Fruit fly (Drosophila melanogaster) whole organism, embryonic: ENCODE measurements around the gene udt.

Experiments
- Awh ChIP-seq: fragments of 200-800 bp; sonication (Bioruptor generic); IDR thresholded peaks from 2 replicates; pipeline ENCODE4, ENCODE4 v1.3.6; 2022; ENCODE audit warnings: missing biosample characterization, missing genetic modification characterization
- CG10209 ChIP-seq: fragments of 200-800 bp; sonication (Bioruptor generic); optimal IDR thresholded peaks from 3 replicates; lab custom pipeline; 2017; ENCODE audit warnings: missing biosample characterization, mild to moderate bottlenecking, missing genetic modification characterization, missing genetic modification reagents
- CG10366 ChIP-seq: fragments of 200-800 bp; sonication (Bioruptor generic); IDR thresholded peaks from 2 replicates; pipeline ENCODE4 v1.3.6; 2022; ENCODE audit warnings: missing biosample characterization, missing genetic modification characterization
- CG10543 ChIP-seq: fragments of 200-800 bp; sonication (Bioruptor generic); optimal IDR thresholded peaks from 3 replicates; lab custom pipeline; 2017; ENCODE audit warnings: missing biosample characterization, mild to moderate bottlenecking, missing genetic modification characterization, moderate library complexity
- CG12219 ChIP-seq: fragments of 200-800 bp; sonication (Bioruptor generic); optimal IDR thresholded peaks from 3 replicates; lab custom pipeline; 2018; ENCODE audit warnings: missing biosample characterization, mild to moderate bottlenecking, missing genetic modification characterization
- CG13424 ChIP-seq: fragments of 200-800 bp; sonication (Bioruptor generic); optimal IDR thresholded peaks from 2 replicates; lab custom pipeline; 2019; ENCODE audit warnings: missing biosample characterization, mild to moderate bottlenecking, missing genetic modification characterization, moderate library complexity
- CG1792 ChIP-seq: fragments of 200-800 bp; sonication (Bioruptor generic); optimal IDR thresholded peaks from 2 replicates; lab custom pipeline; 2016; ENCODE audit warnings: missing biosample characterization, missing genetic modification characterization
- CG18262 ChIP-seq: fragments of 200-800 bp; optimal IDR thresholded peaks from 3 replicates; lab custom pipeline; 2019; ENCODE audit warnings: missing biosample characterization, mild to moderate bottlenecking, missing genetic modification characterization, moderate library complexity
- CG18764 ChIP-seq: fragments of 200-800 bp; sonication (Bioruptor generic); optimal IDR thresholded peaks from 3 replicates; lab custom pipeline; 2016; ENCODE audit warnings: missing biosample characterization, missing genetic modification characterization
- CG31441 ChIP-seq: fragments of 200-800 bp; sonication (Bioruptor generic); IDR thresholded peaks from 2 replicates; pipeline ENCODE4 v1.3.6; 2022; ENCODE audit warnings: missing biosample characterization, missing genetic modification characterization
- CG6791 ChIP-seq: fragments of 200-800 bp; sonication (Bioruptor generic); IDR thresholded peaks from 3 replicates; pipeline ENCODE4 v1.3.6; 2022; ENCODE audit warnings: missing biosample characterization, missing genetic modification characterization; ENCODE audit not compliant: partially characterized antibody
- CG8359 ChIP-seq: fragments of 200-800 bp; sonication (Bioruptor generic); optimal IDR thresholded peaks from 2 replicates; lab custom pipeline; 2017; ENCODE audit warnings: missing biosample characterization, mild to moderate bottlenecking, missing genetic modification characterization, borderline replicate concordance
- CG8478 ChIP-seq: fragments of >200 bp; optimal IDR thresholded peaks from 2 replicates; lab custom pipeline; 2018
- CG8924 ChIP-seq: fragments of 200-800 bp; optimal IDR thresholded peaks from 3 replicates; lab custom pipeline; 2019; ENCODE audit warnings: missing biosample characterization, mild to moderate bottlenecking, missing genetic modification characterization, moderate library complexity
- CG8944 ChIP-seq: fragments of 200-800 bp; sonication (Bioruptor generic); optimal IDR thresholded peaks from 3 replicates; lab custom pipeline; 2016; ENCODE audit warnings: missing biosample characterization, missing genetic modification characterization
- CG9215 ChIP-seq: fragments of 200-800 bp; sonication (Bioruptor generic); IDR thresholded peaks from 2 replicates; pipeline ENCODE4 v1.3.6; 2022; ENCODE audit warnings: missing biosample characterization, missing genetic modification characterization
- CTCF ChIP-seq: fragments of 200-800 bp; sonication (Bioruptor generic); optimal IDR thresholded peaks from 2 replicates; lab custom pipeline; 2017; ENCODE audit warnings: missing biosample characterization, mild to moderate bottlenecking, missing genetic modification characterization, moderate library complexity
- Dbx ChIP-seq: fragments of 200-800 bp; sonication (Bioruptor generic); IDR thresholded peaks from 3 replicates; pipeline ENCODE4 v1.3.6; 2022; ENCODE audit warnings: missing biosample characterization, missing genetic modification characterization
- Deaf1 ChIP-seq: fragments of 200-800 bp; optimal IDR thresholded peaks from 3 replicates; lab custom pipeline; 2019; ENCODE audit warnings: missing biosample characterization, mild to moderate bottlenecking, missing genetic modification characterization, moderate library complexity
- GATAe ChIP-seq: fragments of 200-800 bp; sonication (Bioruptor generic); conservative IDR thresholded peaks from 2 replicates; pipeline ENCODE4 v1.3.6; 2022; ENCODE audit warnings: missing biosample characterization, missing genetic modification characterization
- HmgD ChIP-seq: fragments of 200-800 bp; sonication (Bioruptor generic); optimal IDR thresholded peaks from 3 replicates; lab custom pipeline; 2016; ENCODE audit warnings: missing biosample characterization, missing genetic modification characterization
- HmgZ ChIP-seq: fragments of 200-800 bp; sonication (Bioruptor generic); optimal IDR thresholded peaks from 2 replicates; lab custom pipeline; 2018; ENCODE audit warnings: missing biosample characterization, mild to moderate bottlenecking, missing genetic modification characterization
- Hmx ChIP-seq: fragments of 200-800 bp; sonication (Bioruptor generic); optimal IDR thresholded peaks from 2 replicates; lab custom pipeline; 2016; ENCODE audit warnings: missing biosample characterization, missing genetic modification characterization
- Hsf ChIP-seq: fragments of 200-800 bp; sonication (Bioruptor generic); optimal IDR thresholded peaks from 3 replicates; lab custom pipeline; 2016; ENCODE audit warnings: missing biosample characterization, missing genetic modification characterization
- Mad ChIP-seq: fragments of 200-800 bp; sonication (Bioruptor generic); optimal IDR thresholded peaks from 2 replicates; lab custom pipeline; 2016; ENCODE audit warnings: missing biosample characterization, missing genetic modification characterization
- Med ChIP-seq: fragments of 200-800 bp; sonication (Bioruptor generic); peaks from one replicate; lab custom pipeline; 2016; ENCODE audit warnings: missing biosample characterization, missing genetic modification characterization, mild to moderate bottlenecking, inconsistent platforms, moderate library complexity
- Myb ChIP-seq: fragments of 200-800 bp; sonication (Bioruptor generic); optimal IDR thresholded peaks from 2 replicates; lab custom pipeline; 2016; ENCODE audit warnings: missing biosample characterization, missing genetic modification characterization
- NC2β ChIP-seq: fragments of 200-800 bp; sonication (Bioruptor generic); optimal IDR thresholded peaks from 2 replicates; lab custom pipeline; 2016; ENCODE audit warnings: missing biosample characterization, missing genetic modification characterization
- Optix ChIP-seq: fragments of 200-800 bp; sonication (Bioruptor generic); IDR thresholded peaks from 3 replicates; pipeline ENCODE4 v1.3.6; 2022; ENCODE audit warnings: missing biosample characterization, missing genetic modification characterization
- Scr ChIP-seq: fragments of 200-800 bp; sonication (Bioruptor generic); IDR thresholded peaks from 2 replicates; pipeline ENCODE4 v1.3.6; 2022; ENCODE audit warnings: missing biosample characterization, missing genetic modification characterization; ENCODE audit not compliant: partially characterized antibody
- Sox102F ChIP-seq: fragments of 200-800 bp; sonication (Bioruptor generic); optimal IDR thresholded peaks from 2 replicates; lab custom pipeline; 2018; ENCODE audit warnings: missing biosample characterization, mild to moderate bottlenecking, missing genetic modification characterization, moderate library complexity
- Ssrp ChIP-seq: fragments of 200-800 bp; sonication (Bioruptor generic); optimal IDR thresholded peaks from 2 replicates; lab custom pipeline; 2018; ENCODE audit warnings: missing biosample characterization, mild to moderate bottlenecking, missing genetic modification characterization, moderate library complexity
- aop ChIP-seq: fragments of 200-800 bp; sonication (Bioruptor generic); IDR thresholded peaks from 2 replicates; pipeline ENCODE4 v1.3.6; 2022; ENCODE audit warnings: missing biosample characterization, missing genetic modification characterization
- bcd ChIP-seq: fragments of 200-800 bp; sonication (Bioruptor generic); optimal IDR thresholded peaks from 2 replicates; lab custom pipeline; 2017; ENCODE audit warnings: missing biosample characterization, mild to moderate bottlenecking, missing genetic modification characterization
- chinmo ChIP-seq: fragments of 200-800 bp; sonication (Bioruptor generic); IDR thresholded peaks from 4 replicates; pipeline ENCODE4 v1.3.6; 2022; ENCODE audit warnings: missing biosample characterization, missing genetic modification characterization; ENCODE audit not compliant: partially characterized antibody
- exex ChIP-seq: fragments of 200-800 bp; sonication (Bioruptor generic); optimal IDR thresholded peaks from 4 replicates; lab custom pipeline; 2018; ENCODE audit warnings: missing biosample characterization, mild to moderate bottlenecking, missing genetic modification characterization, moderate library complexity
- fru ChIP-seq: fragments of >200 bp; optimal IDR thresholded peaks from 2 replicates; lab custom pipeline; 2017
- ftz-f1 ChIP-seq: fragments of 200-800 bp; sonication (Bioruptor generic); optimal IDR thresholded peaks from 2 replicates; lab custom pipeline; 2016; ENCODE audit warnings: missing biosample characterization, missing genetic modification characterization
- inv ChIP-seq: fragments of 200-800 bp; sonication (Bioruptor generic); IDR thresholded peaks from 2 replicates; pipeline ENCODE4 v1.3.6; 2022; ENCODE audit warnings: missing biosample characterization, missing genetic modification characterization; ENCODE audit not compliant: partially characterized antibody
- kah ChIP-seq: fragments of 200-800 bp; sonication (Bioruptor generic); optimal IDR thresholded peaks from 2 replicates; lab custom pipeline; 2018; ENCODE audit warnings: missing biosample characterization, mild to moderate bottlenecking, missing genetic modification characterization
- lab ChIP-seq: fragments of 200-800 bp; sonication (Bioruptor generic); optimal IDR thresholded peaks from 3 replicates; lab custom pipeline; 2017; ENCODE audit warnings: missing biosample characterization, missing genetic modification characterization, mild to moderate bottlenecking, moderate library complexity, missing genetic modification reagents
- mam ChIP-seq: fragments of 200-800 bp; sonication (Bioruptor generic); optimal IDR thresholded peaks from 3 replicates; lab custom pipeline; 2016; ENCODE audit warnings: missing biosample characterization, missing genetic modification characterization
- mirr ChIP-seq: fragments of 200-800 bp; sonication (Bioruptor generic); optimal IDR thresholded peaks from 3 replicates; lab custom pipeline; 2018; ENCODE audit warnings: missing biosample characterization, mild to moderate bottlenecking, missing genetic modification characterization
- prd ChIP-seq, 3 experiments: fragments of >200 bp in 2 of 3; fragments of 200-800 bp in 1 of 3; sonication (Bioruptor generic) in 1 of 3; optimal IDR thresholded peaks in 2 of 3; IDR thresholded peaks in 1 of 3; 2 replicates in 2 of 3; 3 replicates in 1 of 3; pipeline versions ENCODE4 v1.3.6 to Lab custom; 2017 to 2022; ENCODE audit warnings: missing biosample characterization in 1 of 3, missing genetic modification characterization in 1 of 3
- pros ChIP-seq: fragments of 200-800 bp; sonication (Bioruptor generic); optimal IDR thresholded peaks from 3 replicates; lab custom pipeline; 2019; ENCODE audit warnings: missing biosample characterization, mild to moderate bottlenecking, missing genetic modification characterization, moderate library complexity
- salm ChIP-seq: fragments of 200-800 bp; sonication (Bioruptor generic); optimal IDR thresholded peaks from 2 replicates; lab custom pipeline; 2018; ENCODE audit warnings: missing biosample characterization, mild to moderate bottlenecking, missing genetic modification characterization
- sens ChIP-seq: fragments of 200-800 bp; sonication (Bioruptor generic); peaks from one replicate; lab custom pipeline; 2016; ENCODE audit warnings: missing biosample characterization, missing genetic modification characterization
- seq ChIP-seq: fragments of 200-800 bp; sonication (Bioruptor generic); IDR thresholded peaks from 2 replicates; pipeline ENCODE4 v1.3.6; 2022; ENCODE audit warnings: missing biosample characterization, missing genetic modification characterization
- sima ChIP-seq: fragments of 200-800 bp; sonication (Bioruptor generic); optimal IDR thresholded peaks from 2 replicates; lab custom pipeline; 2016; ENCODE audit warnings: missing biosample characterization, missing genetic modification characterization
- ssp ChIP-seq: fragments of 200-800 bp; sonication (Bioruptor generic); IDR thresholded peaks from 2 replicates; pipeline ENCODE4 v1.3.6; 2022; ENCODE audit warnings: missing biosample characterization, missing genetic modification characterization
- zf30C ChIP-seq: fragments of 200-800 bp; sonication (Bioruptor generic); optimal IDR thresholded peaks from 3 replicates; lab custom pipeline; 2018; ENCODE audit warnings: missing biosample characterization, mild to moderate bottlenecking, missing genetic modification characterization

The udt gene

dm6 chr3R:23713901-23714300, 49.2 kb downstream of the udt start (continued):
- TF ChIP-seq Optix (GFP tag; lab: Robert Waterston, UW) = peak; percentile 29; the same call in 1 of the 3 replicates
- no peak for TF ChIP-seq prd (optimal IDR thresholded peaks at IDR 0.05; lab: Kevin White, UChicago)
- TF ChIP-seq prd (GFP tag; IDR thresholded peaks at IDR 0.05; lab: Robert Waterston, UW) = peak; percentile 77
- peak; percentile 64 for TF ChIP-seq lab (GFP tag; lab: Kevin White, UChicago)
- peak; percentile 66 for TF ChIP-seq CG13424
- TF ChIP-seq CG18764 (GFP tag; lab: Kevin White, UChicago) = peak; percentile 63
- TF ChIP-seq zf30C (GFP tag; lab: Kevin White, UChicago) = peak; percentile 55
- peak; percentile 47 for TF ChIP-seq bcd (GFP tag; lab: Kevin White, UChicago)
- peak; percentile 58 for TF ChIP-seq CG10366 (GFP tag; lab: Robert Waterston, UW)
- TF ChIP-seq HmgD (GFP tag; lab: Kevin White, UChicago) = no peak
- TF ChIP-seq CG10209 (GFP tag; lab: Kevin White, UChicago) = peak; percentile 57
- TF ChIP-seq Mad (GFP tag; lab: Kevin White, UChicago) = peak; percentile 62
- peak; percentile 22 for TF ChIP-seq Hmx (GFP tag; lab: Kevin White, UChicago)
- TF ChIP-seq CG1792 (GFP tag; lab: Kevin White, UChicago) = peak; percentile 47
- peak; percentile 84 for TF ChIP-seq Sox102F (GFP tag; lab: Kevin White, UChicago)
- TF ChIP-seq CG18262 (tag; lab: Kevin White, UChicago) = peak; percentile 35
- no peak for TF ChIP-seq inv (GFP tag; lab: Robert Waterston, UW)
- 0 out of 2 replicates have a peak, but pooled peaks have one; percentile 24 for TF ChIP-seq ssp
- TF ChIP-seq CG8478 (lab: Kevin White, UChicago) = no peak
- no peak for TF ChIP-seq sima
- peak; percentile 20 for TF ChIP-seq mam (GFP tag; lab: Kevin White, UChicago)
- TF ChIP-seq Ssrp (tag; lab: Kevin White, UChicago) = peak; percentile 71
- TF ChIP-seq CG12219 (GFP tag; lab: Kevin White, UChicago) = peak; percentile 57
- peak; percentile 31 for TF ChIP-seq CG8924 (tag; lab: Kevin White, UChicago)
- TF ChIP-seq aop (GFP tag; lab: Robert Waterston, UW) = 0 out of 2 replicates have a peak, but pooled peaks have one; percentile 13
- no peak for TF ChIP-seq Dbx (GFP tag; lab: Robert Waterston, UW)
- no peak for TF ChIP-seq pros (GFP tag; lab: Kevin White, UChicago)
- TF ChIP-seq CTCF (GFP tag; lab: Kevin White, UChicago) = peak; percentile 9
- TF ChIP-seq, all 482 proteins: peak for 267

DNA sequence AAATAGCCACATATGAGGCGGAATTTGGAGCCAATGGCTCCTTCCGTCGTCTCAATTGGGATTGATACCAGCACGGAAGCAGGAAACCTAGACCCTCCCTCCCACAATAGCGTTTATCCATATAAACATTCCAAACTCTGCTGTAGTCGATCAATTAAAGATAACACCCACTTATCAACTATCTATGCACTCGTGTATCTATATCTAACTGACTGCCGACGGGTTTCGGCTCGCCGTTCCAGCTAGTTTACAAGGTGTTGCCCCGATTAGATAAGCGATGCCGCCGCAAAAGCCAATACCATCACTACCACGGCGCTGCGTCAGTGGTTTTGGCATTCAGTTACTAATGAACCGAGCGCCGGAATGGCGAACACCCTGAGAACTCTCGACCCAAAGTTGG, 51.9 kb downstream of the udt start, which contains the start of gene CG10300:
Gene CG10300 (plus strand): TSS at position 333 of the 400 bp plus-strand sequence.
- peak; percentile 58 for TF ChIP-seq Deaf1 (tag; lab: Kevin White, UChicago)
- TF ChIP-seq Scr (GFP tag; lab: Robert Waterston, UW) = no peak
- no peak for TF ChIP-seq CG8359 (GFP tag; lab: Kevin White, UChicago)
- no peak for TF ChIP-seq salm (tag; lab: Kevin White, UChicago)
- TF ChIP-seq fru (lab: Kevin White, UChicago) = no peak
- no peak for TF ChIP-seq bcd (GFP tag; lab: Kevin White, UChicago)
- TF ChIP-seq CG31441 = no peak
- no peak for TF ChIP-seq Awh (GFP tag; lab: Robert Waterston, UW)
- no peak for TF ChIP-seq CG8944
- peak; percentile 71 for TF ChIP-seq sens (GFP tag; lab: Kevin White, UChicago)
- TF ChIP-seq NC2β = no peak
- TF ChIP-seq kah = no peak
- TF ChIP-seq GATAe = peak; percentile 74
- TF ChIP-seq CG10543 (GFP tag; lab: Kevin White, UChicago) = peak; percentile 11
- no peak for TF ChIP-seq Hsf (GFP tag; lab: Kevin White, UChicago)
- TF ChIP-seq exex = peak; percentile 29
- TF ChIP-seq inv (GFP tag; lab: Robert Waterston, UW) = no peak
- 0 out of 4 replicates have a peak, but pooled peaks have one; percentile 42 for TF ChIP-seq chinmo
- TF ChIP-seq ftz-f1 (GFP tag; lab: Kevin White, UChicago) = no peak
- no peak for TF ChIP-seq Mad (GFP tag; lab: Kevin White, UChicago)
- peak; percentile 39 for TF ChIP-seq Med (GFP tag; lab: Kevin White, UChicago)
- no peak for TF ChIP-seq HmgZ (tag; lab: Kevin White, UChicago)
- no peak for TF ChIP-seq seq (GFP tag; lab: Robert Waterston, UW)
- no peak for TF ChIP-seq Myb (GFP tag; lab: Kevin White, UChicago)
- peak; percentile 88 for TF ChIP-seq mirr (GFP tag; lab: Kevin White, UChicago)
- no peak for TF ChIP-seq CG9215
- no peak for TF ChIP-seq CG6791 (GFP tag; lab: Robert Waterston, UW)
